Worm (Caenorhabditis elegans): ENCODE results near the gene H03G16.7.

H03G16.7 gene

DNA sequence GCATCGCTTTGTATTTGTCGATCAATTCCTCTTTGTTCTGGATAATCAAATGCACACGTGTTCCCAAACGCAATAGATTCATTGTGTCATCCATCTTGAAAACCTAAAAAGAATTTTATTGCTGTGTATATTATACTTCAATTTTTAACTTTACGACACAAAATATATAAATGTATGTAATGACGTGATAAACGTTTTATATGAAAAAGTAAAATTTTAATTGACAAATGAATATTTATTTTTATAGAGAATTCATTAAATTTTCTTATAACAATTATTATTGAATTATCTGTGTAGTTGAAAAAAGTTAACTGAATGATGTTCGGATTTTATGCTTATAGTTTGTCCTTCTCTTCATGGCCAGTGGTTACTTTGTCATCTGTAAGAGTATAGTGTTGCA is at the start of gene H03G16.7:
Gene H03G16.7 (minus strand): TSS at position 101 of the 400 bp plus-strand sequence.
- TF ChIP-seq W03F9.2 (tag; optimal IDR thresholded peaks at IDR 0.05) (no peak), dao-5 (tag; optimal IDR thresholded peaks at IDR 0.05) (no peak), him-1 (tag; optimal IDR thresholded peaks at IDR 0.05) (no peak)

DNA sequence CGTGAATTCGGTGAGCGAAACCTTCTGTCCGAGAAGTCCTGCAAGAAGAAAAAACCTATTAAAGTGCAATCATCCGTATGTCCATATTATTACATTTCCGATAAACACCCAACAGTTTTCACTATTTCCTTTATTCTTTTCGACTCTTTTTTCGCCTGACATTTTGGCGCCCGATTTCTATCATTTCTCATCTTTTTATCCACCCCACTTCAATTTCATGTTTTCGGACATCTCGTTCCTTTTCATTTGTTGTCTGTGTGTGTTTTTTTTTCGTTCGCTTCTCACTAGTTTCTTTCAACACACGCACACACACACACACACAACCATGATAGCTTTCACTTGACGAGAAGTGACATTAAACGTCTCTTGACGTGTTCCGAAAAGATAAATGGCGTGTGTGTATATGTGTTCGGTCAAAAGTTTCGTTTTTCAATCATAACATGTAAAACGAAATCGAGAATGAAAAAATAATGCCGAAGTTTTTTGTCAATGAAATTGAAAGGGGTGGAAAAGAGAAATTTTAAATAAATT is 49.2 kb upstream of the H03G16.7 start:
- TF ChIP-seq him-1 (tag; optimal IDR thresholded peaks at IDR 0.05): no peak
- TF ChIP-seq W03F9.2 (tag; optimal IDR thresholded peaks at IDR 0.05): no peak
- no peak for TF ChIP-seq dao-5 (tag; optimal IDR thresholded peaks at IDR 0.05)

DNA sequence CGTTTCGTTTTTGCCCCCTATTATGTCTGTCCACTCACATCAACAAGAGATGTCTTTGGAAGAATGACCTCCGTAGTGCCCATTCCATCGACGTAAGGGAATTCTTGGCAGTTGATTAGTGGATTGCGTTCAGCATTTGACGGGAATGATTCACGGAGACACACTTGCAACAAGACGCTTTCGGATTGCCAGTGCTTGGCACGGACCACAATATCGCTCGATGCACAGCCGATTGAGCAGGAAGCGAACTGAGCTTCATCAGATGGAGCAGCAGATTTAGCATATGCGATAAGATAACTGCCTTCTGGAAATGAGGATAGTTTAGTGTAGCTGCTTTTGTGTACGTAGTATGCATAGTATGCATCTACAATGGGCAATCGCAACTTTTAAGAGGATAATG is 47.7 kb upstream of the H03G16.7 start:
- TF ChIP-seq dao-5 (tag; optimal IDR thresholded peaks at IDR 0.05): no peak

DNA sequence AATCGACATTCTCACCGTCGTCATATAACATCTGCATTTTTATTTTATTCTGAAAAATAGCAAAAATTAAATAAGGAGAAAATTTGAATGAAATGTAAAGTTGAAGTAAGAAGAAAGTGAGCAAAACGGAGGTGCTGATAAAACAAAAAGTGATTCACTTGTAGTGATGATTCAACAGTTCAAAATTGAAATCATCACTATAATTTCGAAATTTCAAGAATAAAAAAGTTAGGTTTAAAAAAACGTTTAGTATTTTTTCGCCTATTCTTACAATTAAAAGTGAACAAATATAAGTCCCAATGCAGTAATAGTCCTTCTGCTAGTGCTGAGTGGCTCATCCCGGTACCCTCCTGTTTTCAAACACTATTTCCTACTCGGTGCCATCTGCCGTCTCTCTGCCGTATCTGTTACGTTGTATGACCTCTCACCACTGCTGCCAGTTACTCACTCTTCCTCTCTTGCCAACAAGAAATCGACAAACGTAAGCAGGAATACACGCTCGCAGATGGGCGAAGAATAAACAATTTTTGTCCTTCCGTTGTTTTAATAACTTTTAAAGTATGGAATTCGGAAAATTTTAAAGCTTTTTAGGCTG is 44.7 kb upstream of the H03G16.7 start, which contains the start of gene dhhc-1:
Gene dhhc-1 (minus strand): TSS at position 51 of the 595 bp plus-strand sequence.
- TF ChIP-seq W03F9.2 (tag; optimal IDR thresholded peaks at IDR 0.05): no peak
- no peak for TF ChIP-seq him-1 (tag; optimal IDR thresholded peaks at IDR 0.05)
- no peak for TF ChIP-seq dao-5 (tag; optimal IDR thresholded peaks at IDR 0.05)

DNA sequence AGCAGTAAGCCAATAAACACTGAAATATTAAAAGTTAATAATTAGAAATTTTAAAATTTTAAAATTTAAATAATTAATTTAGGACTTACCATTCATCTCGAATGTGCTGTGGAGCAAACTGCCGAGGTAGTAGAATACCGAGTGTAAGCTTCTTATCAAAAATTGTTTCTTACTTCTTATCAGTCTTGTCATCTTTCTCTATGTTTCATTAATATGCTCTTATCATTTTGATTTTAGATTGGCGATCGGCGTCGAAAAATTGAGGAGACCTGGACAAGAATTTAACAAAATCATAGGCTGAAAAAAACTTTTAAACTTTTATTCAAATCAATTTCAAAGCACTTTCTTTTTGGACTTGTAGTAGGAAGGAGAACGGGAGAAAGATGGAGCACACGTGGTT is 41.9 kb upstream of the H03G16.7 start, which contains the start of gene F09B12.3:
Gene F09B12.3 (minus strand): TSS at position 192 of the 400 bp plus-strand sequence.
- no peak for TF ChIP-seq W03F9.2 (tag; optimal IDR thresholded peaks at IDR 0.05)
- no peak for TF ChIP-seq him-1 (tag; optimal IDR thresholded peaks at IDR 0.05)
- no peak for TF ChIP-seq dao-5 (tag; optimal IDR thresholded peaks at IDR 0.05)

DNA sequence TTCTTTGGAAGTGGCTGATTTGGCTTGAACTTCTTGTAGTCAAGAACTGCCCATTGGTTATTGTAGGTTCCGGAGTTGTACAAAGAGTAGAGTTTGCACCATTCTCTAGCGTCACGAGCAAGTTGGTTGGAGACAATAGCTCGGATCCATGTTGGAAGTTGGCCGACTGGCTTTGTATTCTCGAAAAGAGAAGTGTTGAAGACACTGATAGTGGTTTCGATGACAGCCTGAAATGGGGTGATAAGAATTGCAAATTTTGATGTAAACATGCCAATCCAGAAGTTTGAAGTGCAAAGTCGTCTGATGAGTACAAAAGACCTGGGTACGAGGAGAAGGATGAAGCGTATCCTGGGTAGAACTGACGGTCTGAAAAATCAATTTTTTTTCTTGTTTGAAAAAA is 40.5 kb upstream of the H03G16.7 start:
- TF ChIP-seq dao-5 (tag; optimal IDR thresholded peaks at IDR 0.05) (no peak), him-1 (tag; optimal IDR thresholded peaks at IDR 0.05) (no peak), W03F9.2 (tag; optimal IDR thresholded peaks at IDR 0.05) (no peak)

DNA sequence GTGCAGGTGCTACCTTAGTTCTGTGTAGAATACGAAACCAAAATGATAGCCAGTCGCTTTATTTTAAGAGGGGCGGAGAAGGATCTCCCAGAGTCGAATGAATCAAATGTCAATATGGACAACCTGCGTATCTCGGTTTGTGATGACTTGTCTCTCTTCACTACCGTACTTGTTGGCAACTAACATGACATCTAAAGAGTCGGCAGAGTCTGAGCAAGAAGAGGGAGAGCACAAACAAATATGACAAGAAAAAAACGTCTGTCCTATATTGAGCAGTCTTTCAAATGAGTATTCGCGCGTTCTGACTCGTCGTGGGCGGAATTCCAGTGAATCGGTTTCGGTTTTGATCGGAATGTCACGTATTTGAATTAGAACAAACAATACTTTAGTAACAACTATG is 39.2 kb upstream of the H03G16.7 start, which contains the start of gene F09B12.7:
Gene F09B12.7 (minus strand): TSS at position 101 of the 400 bp plus-strand sequence.
- no peak for TF ChIP-seq dao-5 (tag; optimal IDR thresholded peaks at IDR 0.05)
- no peak for TF ChIP-seq W03F9.2 (tag; optimal IDR thresholded peaks at IDR 0.05)
- no peak for TF ChIP-seq him-1 (tag; optimal IDR thresholded peaks at IDR 0.05)

DNA sequence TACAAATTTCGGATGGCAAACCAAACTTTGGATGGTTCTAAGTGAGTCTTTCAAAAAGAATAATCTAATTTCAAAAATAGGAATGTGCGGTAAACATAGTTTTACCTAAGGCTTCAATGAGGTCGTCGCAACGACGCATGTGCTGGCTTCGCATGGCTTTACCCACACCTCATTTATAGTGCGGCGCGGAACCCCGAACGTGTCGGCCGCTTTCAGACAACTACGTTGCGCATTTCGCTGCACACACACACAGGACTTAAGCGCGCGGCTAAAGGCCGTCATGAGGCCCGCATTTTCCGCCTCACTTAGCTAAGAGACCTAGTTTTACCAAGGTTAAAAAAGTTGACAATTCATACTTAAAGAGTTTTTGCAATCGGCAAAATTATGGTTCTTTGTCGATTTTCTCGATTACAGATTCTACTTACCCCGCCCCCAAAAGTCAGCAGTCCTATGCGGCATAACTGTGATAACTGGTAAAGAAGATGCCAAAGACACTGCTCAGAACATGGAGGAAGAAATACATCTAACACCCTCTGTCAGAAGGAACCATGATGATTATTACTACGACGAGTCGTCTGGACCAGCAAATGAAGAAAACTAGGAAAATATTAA is 37.1 kb upstream of the H03G16.7 start:
- TF ChIP-seq dao-5 (tag; optimal IDR thresholded peaks at IDR 0.05): no peak
- no peak for TF ChIP-seq him-1 (tag; optimal IDR thresholded peaks at IDR 0.05)
- no peak for TF ChIP-seq W03F9.2 (tag; optimal IDR thresholded peaks at IDR 0.05)

DNA sequence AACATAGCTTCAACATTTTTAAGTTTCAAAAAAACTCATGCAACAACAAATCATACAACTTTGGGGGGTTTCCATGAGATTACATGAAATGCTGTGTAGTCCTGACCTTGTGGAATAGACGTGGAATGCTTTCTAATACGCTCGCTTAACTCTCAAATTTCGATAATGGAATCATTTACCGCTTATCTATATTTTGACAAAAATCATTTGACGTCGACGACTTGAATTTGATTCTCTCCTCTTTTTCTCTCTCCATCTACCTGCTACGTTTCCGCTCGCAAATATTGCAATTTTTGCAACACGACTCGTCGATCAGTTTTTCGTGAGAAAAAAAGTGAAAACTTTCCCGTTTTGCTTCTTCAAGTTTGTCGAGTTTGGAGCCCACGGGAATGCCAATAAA is 33.3 kb upstream of the H03G16.7 start, which contains the start of gene flr-4:
Gene flr-4 (plus strand): TSS at position 275 of the 400 bp plus-strand sequence.
- TF ChIP-seq him-1 (tag; optimal IDR thresholded peaks at IDR 0.05) (no peak), W03F9.2 (tag; optimal IDR thresholded peaks at IDR 0.05) (no peak), dao-5 (tag; optimal IDR thresholded peaks at IDR 0.05) (no peak)

DNA sequence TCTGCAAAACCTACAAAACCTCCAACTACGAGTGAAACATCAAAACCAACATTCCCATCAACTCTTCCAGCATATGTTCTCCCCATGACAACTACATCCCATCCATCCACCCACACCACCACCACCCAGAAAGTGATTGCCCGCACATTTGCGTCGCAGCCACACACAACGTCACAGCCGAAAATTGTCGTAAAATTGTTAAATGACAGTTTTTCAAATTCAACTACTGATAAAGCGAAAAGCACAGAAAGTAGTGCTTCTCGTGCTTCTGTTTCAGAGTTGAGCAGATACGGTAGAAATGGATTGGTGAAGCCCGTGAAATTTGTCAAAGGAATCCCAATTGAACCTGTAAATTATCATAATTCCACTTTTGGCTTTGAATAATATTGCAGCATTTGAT is 31.9 kb upstream of the H03G16.7 start:
- TF ChIP-seq W03F9.2 (tag; optimal IDR thresholded peaks at IDR 0.05): no peak
- TF ChIP-seq him-1 (tag; optimal IDR thresholded peaks at IDR 0.05): no peak
- TF ChIP-seq dao-5 (tag; optimal IDR thresholded peaks at IDR 0.05): no peak

DNA sequence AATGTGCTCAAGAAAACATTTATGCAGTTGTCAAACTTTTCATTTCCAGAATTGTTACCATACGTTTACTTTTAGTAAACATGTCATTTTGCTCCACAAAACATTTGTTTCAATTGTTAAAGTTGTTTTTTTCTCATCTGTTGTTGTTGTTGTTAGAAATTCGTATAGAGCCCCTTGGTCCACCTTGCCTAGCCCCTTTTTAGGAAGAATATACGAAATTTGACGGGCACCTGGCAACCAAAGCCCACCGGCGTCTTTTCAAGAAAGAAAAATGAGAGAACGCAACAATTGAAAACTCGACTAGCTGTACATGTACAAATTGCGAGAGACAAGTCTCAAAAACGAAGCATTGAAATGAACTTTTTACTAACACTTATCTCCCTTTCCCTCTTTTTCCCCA is 28.6 kb upstream of the H03G16.7 start, which contains the start of gene F09B12.5:
Gene F09B12.5 (plus strand): TSS at position 301 of the 400 bp plus-strand sequence.
- no peak for TF ChIP-seq him-1 (tag; optimal IDR thresholded peaks at IDR 0.05)
- TF ChIP-seq dao-5 (tag; optimal IDR thresholded peaks at IDR 0.05): no peak
- no peak for TF ChIP-seq W03F9.2 (tag; optimal IDR thresholded peaks at IDR 0.05)

DNA sequence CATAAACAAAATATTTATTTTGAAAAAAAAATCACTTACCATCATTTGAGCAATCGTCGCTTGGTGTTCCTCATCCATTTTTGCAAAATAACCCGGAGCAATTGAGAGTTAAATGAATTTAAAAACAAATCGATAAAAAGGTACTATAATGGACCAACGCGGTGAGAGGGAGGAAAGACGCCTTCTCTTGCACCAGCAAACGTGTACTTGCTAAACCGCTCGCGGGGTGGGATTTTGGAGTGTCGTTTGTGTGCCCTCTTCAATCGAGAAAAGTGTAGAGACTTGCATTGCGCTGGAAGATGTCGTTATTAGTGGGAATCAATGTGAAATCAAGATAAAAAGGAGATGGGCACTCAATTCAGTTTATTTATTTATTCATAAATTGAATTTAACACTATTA is 28.0 kb upstream of the H03G16.7 start, which contains the start of gene H40L08.1:
Gene H40L08.1 (minus strand): TSS at position 292 of the 400 bp plus-strand sequence.
- no peak for TF ChIP-seq dao-5 (tag; optimal IDR thresholded peaks at IDR 0.05)
- TF ChIP-seq him-1 (tag; optimal IDR thresholded peaks at IDR 0.05): no peak
- TF ChIP-seq W03F9.2 (tag; optimal IDR thresholded peaks at IDR 0.05): no peak

DNA sequence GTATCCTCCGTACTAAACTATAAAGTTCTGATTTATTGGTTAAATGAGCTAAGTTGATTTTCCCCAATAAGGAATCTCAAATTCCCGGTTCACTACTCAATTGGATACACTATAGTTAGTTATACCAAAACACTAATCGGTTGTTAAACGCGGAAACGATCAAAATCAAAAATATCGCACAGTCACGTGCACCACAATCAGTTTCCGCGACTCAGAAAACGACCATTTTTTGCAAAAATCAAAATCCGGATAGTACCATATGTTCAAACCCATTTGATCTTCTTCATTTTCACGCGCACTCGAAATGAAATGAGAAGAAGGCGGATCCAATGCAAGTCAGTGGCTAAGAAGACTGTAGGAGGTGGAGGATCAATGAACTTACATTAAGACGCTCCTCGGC is 25.7 kb upstream of the H03G16.7 start:
- TF ChIP-seq W03F9.2 (tag; optimal IDR thresholded peaks at IDR 0.05) (no peak), him-1 (tag; optimal IDR thresholded peaks at IDR 0.05) (no peak), dao-5 (tag; optimal IDR thresholded peaks at IDR 0.05) (no peak)

DNA sequence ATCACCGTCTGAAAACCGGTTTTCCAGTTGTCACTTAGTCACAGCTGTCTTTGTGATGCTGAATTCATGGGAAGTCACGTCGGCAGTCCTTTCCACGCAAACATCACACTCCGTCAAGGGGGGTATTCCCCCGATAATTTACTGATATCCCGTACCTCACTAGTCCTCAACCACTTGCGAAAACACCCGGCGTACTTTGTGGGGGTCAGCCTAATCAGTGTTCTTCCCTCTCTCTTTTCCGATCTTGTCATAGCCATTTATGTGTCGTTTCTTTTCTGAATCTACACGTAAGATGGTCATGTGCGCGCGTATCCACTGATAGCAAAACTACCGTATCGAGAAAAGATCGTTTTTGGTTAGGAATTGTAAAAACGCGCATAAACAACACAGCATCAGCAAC is 23.6 kb upstream of the H03G16.7 start:
- TF ChIP-seq him-1 (tag; optimal IDR thresholded peaks at IDR 0.05): no peak
- no peak for TF ChIP-seq dao-5 (tag; optimal IDR thresholded peaks at IDR 0.05)
- no peak for TF ChIP-seq W03F9.2 (tag; optimal IDR thresholded peaks at IDR 0.05)

Data from whole organism, L4/young adult.